Fruit fly (Drosophila melanogaster): ENCODE measurements around the gene yellow-c.

The yellow-c gene

DNA sequence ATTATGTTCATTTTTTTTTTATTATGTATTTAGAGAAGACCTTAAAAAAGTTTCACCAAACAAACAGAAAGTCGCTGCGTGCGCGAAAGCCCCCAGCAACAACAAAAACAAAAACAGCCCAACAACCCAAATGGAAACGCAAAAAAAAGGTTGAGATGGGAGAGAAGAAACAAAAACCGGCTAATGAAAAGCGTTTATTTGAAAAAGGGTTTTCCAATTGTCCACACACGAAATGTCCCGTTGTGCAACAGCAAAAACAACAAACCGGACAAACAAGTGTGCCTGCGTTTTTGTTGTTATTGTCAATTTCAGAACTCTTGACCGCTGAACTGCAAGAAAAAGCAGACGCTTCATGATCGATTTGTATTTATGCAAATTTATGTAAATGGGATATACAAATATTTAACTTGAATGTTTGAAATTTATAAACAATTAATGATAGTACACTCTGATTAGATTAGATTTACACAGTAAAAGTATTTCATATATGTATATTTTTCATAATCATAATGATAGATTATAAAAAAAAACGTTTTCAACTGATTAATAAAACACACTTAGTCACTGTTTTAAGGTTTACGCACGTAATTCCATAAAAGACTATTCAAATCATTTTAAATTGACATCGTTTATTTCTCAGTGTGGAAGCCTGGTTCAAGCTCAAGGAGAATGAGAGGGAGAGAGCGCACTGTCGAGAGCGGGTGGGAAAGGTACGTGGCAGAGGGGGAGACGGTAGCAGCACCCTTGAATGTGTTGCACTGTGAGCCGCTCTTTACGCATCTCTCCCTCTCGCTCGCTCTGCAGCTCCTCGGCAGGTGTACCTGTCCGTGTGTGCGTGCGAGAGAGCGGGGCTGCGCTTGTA, 21.4 kb downstream of the yellow-c start (continued):
- TF ChIP-seq Xbp1 (GFP tag; optimal IDR thresholded peaks at IDR 0.05): peak; percentile 73
- TF ChIP-seq CG16779 (GFP tag; IDR thresholded peaks at IDR 0.05): no peak
- TF ChIP-seq Gsc (GFP tag; IDR thresholded peaks at IDR 0.05): no peak
- TF ChIP-seq CG9797 (GFP tag; optimal IDR thresholded peaks at IDR 0.05): no peak
- peak; percentile 34 for TF ChIP-seq pum (GFP tag; optimal IDR thresholded peaks at IDR 0.05)
- TF ChIP-seq sr (GFP tag; IDR thresholded peaks at IDR 0.05): no peak; the same call in 2 of the 3 replicates
- TF ChIP-seq Side (GFP tag; optimal IDR thresholded peaks at IDR 0.05): no peak
- peak; percentile 75 for TF ChIP-seq CG13775 (GFP tag; optimal IDR thresholded peaks at IDR 0.05)
- no peak for TF ChIP-seq unc-4 (GFP tag; IDR thresholded peaks at IDR 0.05; ENCODE audit: partially characterized antibody)
- TF ChIP-seq CG14050 (GFP tag; IDR thresholded peaks at IDR 0.05): peak; percentile 69
- TF ChIP-seq vfl (GFP tag; optimal IDR thresholded peaks at IDR 0.05): peak; percentile 34
- TF ChIP-seq Max (GFP tag; optimal IDR thresholded peaks at IDR 0.05): peak; percentile 64
- TF ChIP-seq CG11696 (GFP tag; IDR thresholded peaks at IDR 0.05): no peak
- TF ChIP-seq CG8924 (tag; optimal IDR thresholded peaks at IDR 0.05): peak; percentile 65
- TF ChIP-seq D19A (tag; optimal IDR thresholded peaks at IDR 0.05): peak; percentile 71
- peak; percentile 76 for TF ChIP-seq Hr3 (GFP tag; optimal IDR thresholded peaks at IDR 0.05)
- TF ChIP-seq CG7987 (GFP tag; optimal IDR thresholded peaks at IDR 0.05): peak; percentile 54
- TF ChIP-seq pho (GFP tag; optimal IDR thresholded peaks at IDR 0.05): peak; percentile 25
- no peak for TF ChIP-seq Myb (GFP tag; optimal IDR thresholded peaks at IDR 0.05)
- peak; percentile 43 for TF ChIP-seq al (GFP tag; IDR thresholded peaks at IDR 0.05)
- peak; percentile 32 for TF ChIP-seq CG31388 (GFP tag; optimal IDR thresholded peaks at IDR 0.05)
- peak; percentile 21 for TF ChIP-seq Sry-β (GFP tag; optimal IDR thresholded peaks at IDR 0.05)
- TF ChIP-seq CG17359 (tag; optimal IDR thresholded peaks at IDR 0.05): peak; percentile 78
- 0 out of 3 replicates have a peak, but pooled peaks have one; percentile 74 for TF ChIP-seq CG2199 (GFP tag; IDR thresholded peaks at IDR 0.05)
- peak; percentile 76 for TF ChIP-seq HHEX (GFP tag; optimal IDR thresholded peaks at IDR 0.05)
- TF ChIP-seq CG3995 (GFP tag; optimal IDR thresholded peaks at IDR 0.05): peak; percentile 17
- peak; percentile 27 for TF ChIP-seq sd (tag; optimal IDR thresholded peaks at IDR 0.05)
- no peak for TF ChIP-seq prd (optimal IDR thresholded peaks at IDR 0.05)
- peak; percentile 80 for TF ChIP-seq prd (GFP tag; IDR thresholded peaks at IDR 0.05)
- 0 out of 2 replicates have a peak, but pooled peaks have one; percentile 56 for TF ChIP-seq Awh (GFP tag; IDR thresholded peaks at IDR 0.05)
- 0 out of 3 replicates have a peak, but pooled peaks have one; percentile 7 for TF ChIP-seq mld (GFP tag; IDR thresholded peaks at IDR 0.05; ENCODE audit: partially characterized antibody)
- 0 out of 3 replicates have a peak, but pooled peaks have one; percentile 21 for TF ChIP-seq Opbp (GFP tag; IDR thresholded peaks at IDR 0.05; ENCODE audit: partially characterized antibody)
- no peak for TF ChIP-seq CG7963 (GFP tag; IDR thresholded peaks at IDR 0.05; ENCODE audit: partially characterized antibody)
- TF ChIP-seq CG4424 (GFP tag; optimal IDR thresholded peaks at IDR 0.05): peak; percentile 85
- peak; percentile 59; the same call in 1 of the 2 replicates for TF ChIP-seq H2.0 (GFP tag; IDR thresholded peaks at IDR 0.05)
- peak; percentile 31 for TF ChIP-seq CTCF (GFP tag; optimal IDR thresholded peaks at IDR 0.05)
- TF ChIP-seq jumu (GFP tag; optimal IDR thresholded peaks at IDR 0.05): no peak
- TF ChIP-seq CG10431 (GFP tag; optimal IDR thresholded peaks at IDR 0.05): no peak
- no peak for TF ChIP-seq ac (GFP tag; optimal IDR thresholded peaks at IDR 0.05)
- TF ChIP-seq D (optimal IDR thresholded peaks at IDR 0.05): no peak
- peak; percentile 81 for TF ChIP-seq D (GFP tag; optimal IDR thresholded peaks at IDR 0.05)
- no peak for TF ChIP-seq dimm (GFP tag; IDR thresholded peaks at IDR 0.05)
- TF ChIP-seq fd102C (GFP tag; optimal IDR thresholded peaks at IDR 0.05): no peak
- no peak for TF ChIP-seq Bteb2 (GFP tag; optimal IDR thresholded peaks at IDR 0.05)
- peak; percentile 50; the same call in 1 of the 2 replicates for TF ChIP-seq danr (GFP tag; IDR thresholded peaks at IDR 0.05)
- 0 out of 3 replicates have a peak, but pooled peaks have one; percentile 35 for TF ChIP-seq Dbx (GFP tag; IDR thresholded peaks at IDR 0.05)
- peak; percentile 58; the same call in 2 of the 3 replicates for TF ChIP-seq B-H1 (GFP tag; IDR thresholded peaks at IDR 0.05)
- no peak for TF ChIP-seq CG9609 (GFP tag; optimal IDR thresholded peaks at IDR 0.05)
- TF ChIP-seq E2f1 (GFP tag; IDR thresholded peaks at IDR 0.05): peak; percentile 71
- TF ChIP-seq CG30403 (GFP tag; optimal IDR thresholded peaks at IDR 0.05): peak; percentile 88

Data from whole organism, embryonic.